Worm (Caenorhabditis elegans): ENCODE data around the gene T10D4.15.

- TF ChIP-seq W03F9.2 (tag; optimal IDR thresholded peaks at IDR 0.05), result no peak
- TF ChIP-seq him-1 (tag; optimal IDR thresholded peaks at IDR 0.05), result no peak
These were observed 2.5 kb downstream of the T10D4.15 start for ce11 chrII:3148404-3148803.

Measured in whole organism, L4/young adult.